Worm (Caenorhabditis elegans): ENCODE data around the gene C16H3.3.
"Not testable (repeated sequence)": the region's sequence is repeated elsewhere in the genome, so short reads cannot be mapped to it uniquely, and the experiment has no call there.

Gene C16H3.3

ce11 chrX:17601345-17601744 lies 8.5 kb downstream of the C16H3.3 start:
- TF ChIP-seq sptf-1 (tag; optimal IDR thresholded peaks at IDR 0.05) (no peak), unc-39 (tag; optimal IDR thresholded peaks at IDR 0.05) (no peak), blmp-1 (tag; optimal IDR thresholded peaks at IDR 0.05) (no peak), zip-8 (tag; optimal IDR thresholded peaks at IDR 0.05) (no peak), ham-2 (GFP tag; optimal IDR thresholded peaks at IDR 0.05) (no peak), snpc-4 (tag; optimal IDR thresholded peaks at IDR 0.05) (no peak), ceh-39 (tag; optimal IDR thresholded peaks at IDR 0.05) (no peak), cnd-1 (tag; optimal IDR thresholded peaks at IDR 0.05) (no peak), hlh-1 (tag; optimal IDR thresholded peaks at IDR 0.05) (no peak), pha-4 (tag; optimal IDR thresholded peaks at IDR 0.05) (no peak), ztf-11 (tag; optimal IDR thresholded peaks at IDR 0.05) (no peak), unc-62 (GFP tag; optimal IDR thresholded peaks at IDR 0.05) (no peak), mep-1 (tag; optimal IDR thresholded peaks at IDR 0.05) (no peak)

- no peak for TF ChIP-seq nhr-76 (tag; optimal IDR thresholded peaks at IDR 0.05)
- TF ChIP-seq zip-8 (tag; optimal IDR thresholded peaks at IDR 0.05), result no peak
- TF ChIP-seq ceh-83 (GFP tag; optimal IDR thresholded peaks at IDR 0.05), result no peak
- TF ChIP-seq blmp-1 (tag; optimal IDR thresholded peaks at IDR 0.05), result no peak
- no peak for TF ChIP-seq nhr-237 (tag; optimal IDR thresholded peaks at IDR 0.05)
- TF ChIP-seq elt-1 (tag; optimal IDR thresholded peaks at IDR 0.05; ENCODE audit: borderline replicate concordance, insufficient read depth), result no peak
- no peak for TF ChIP-seq ham-2 (GFP tag; optimal IDR thresholded peaks at IDR 0.05)
- TF ChIP-seq lin-32 (GFP tag; optimal IDR thresholded peaks at IDR 0.05), result no peak
- TF ChIP-seq mep-1 (tag; optimal IDR thresholded peaks at IDR 0.05), result no peak
- no peak for TF ChIP-seq nhr-2 (tag; optimal IDR thresholded peaks at IDR 0.05)
- TF ChIP-seq flh-1 (GFP tag; optimal IDR thresholded peaks at IDR 0.05), result no peak
- TF ChIP-seq ceh-39 (tag; optimal IDR thresholded peaks at IDR 0.05), result no peak
- no peak for TF ChIP-seq unc-39 (tag; optimal IDR thresholded peaks at IDR 0.05)
- no peak for TF ChIP-seq sptf-1 (tag; optimal IDR thresholded peaks at IDR 0.05)
These were observed 9.7 kb downstream of the C16H3.3 start, which contains the start of gene lec-9 for ce11 chrX:17600139-17600538. Gene lec-9, plus strand, starts transcription at chrX:17600487.

ce11 chrX:17598712-17599111 lies 11.1 kb downstream of the C16H3.3 start:
- TF ChIP-seq zip-8 (tag; optimal IDR thresholded peaks at IDR 0.05) (peak; percentile 13), ham-2 (GFP tag; optimal IDR thresholded peaks at IDR 0.05) (no peak), ceh-43 (GFP tag; optimal IDR thresholded peaks at IDR 0.05) (no peak), nhr-28 (tag; optimal IDR thresholded peaks at IDR 0.05) (no peak), blmp-1 (tag; optimal IDR thresholded peaks at IDR 0.05) (no peak)

- TF ChIP-seq ceh-83 (GFP tag; optimal IDR thresholded peaks at IDR 0.05) (no peak), nhr-28 (tag; optimal IDR thresholded peaks at IDR 0.05) (no peak), lin-32 (GFP tag; optimal IDR thresholded peaks at IDR 0.05) (no peak), ceh-43 (GFP tag; optimal IDR thresholded peaks at IDR 0.05) (no peak), bed-3 (GFP tag; optimal IDR thresholded peaks at IDR 0.05) (no peak), zip-8 (tag; optimal IDR thresholded peaks at IDR 0.05) (no peak), unc-62 (GFP tag; optimal IDR thresholded peaks at IDR 0.05) (no peak), snpc-4 (tag; optimal IDR thresholded peaks at IDR 0.05) (no peak), nhr-76 (tag; optimal IDR thresholded peaks at IDR 0.05) (no peak), mep-1 (tag; optimal IDR thresholded peaks at IDR 0.05) (no peak), flh-1 (GFP tag; optimal IDR thresholded peaks at IDR 0.05) (no peak), ces-1 (GFP tag; optimal IDR thresholded peaks at IDR 0.05) (no peak), mls-2 (tag; optimal IDR thresholded peaks at IDR 0.05) (no peak), lsy-2 (tag; optimal IDR thresholded peaks at IDR 0.05) (no peak), hlh-1 (tag; optimal IDR thresholded peaks at IDR 0.05) (no peak), ham-2 (GFP tag; optimal IDR thresholded peaks at IDR 0.05) (no peak), pha-4 (tag; optimal IDR thresholded peaks at IDR 0.05) (no peak)
These were observed 30.1 kb downstream of the C16H3.3 start, which contains the start of gene frpr-7 for ce11 chrX:17579779-17580178. Gene frpr-7, minus strand, starts transcription at chrX:17579879.

ce11 chrX:17579011-17579410 lies 30.8 kb downstream of the C16H3.3 start, which contains the start of gene F39B3.3:
Gene F39B3.3, minus strand, starts transcription at chrX:17579111.
- not testable (repeated sequence) for TF ChIP-seq nhr-76 (tag; optimal IDR thresholded peaks at IDR 0.05); ham-2 (GFP tag; optimal IDR thresholded peaks at IDR 0.05); nhr-28 (tag; optimal IDR thresholded peaks at IDR 0.05)

- TF ChIP-seq ceh-43 (GFP tag; optimal IDR thresholded peaks at IDR 0.05) (no peak), cnd-1 (tag; optimal IDR thresholded peaks at IDR 0.05) (no peak), unc-39 (tag; optimal IDR thresholded peaks at IDR 0.05) (no peak), elt-1 (tag; optimal IDR thresholded peaks at IDR 0.05; ENCODE audit: borderline replicate concordance, insufficient read depth) (no peak), nhr-12 (tag; optimal IDR thresholded peaks at IDR 0.05) (no peak), mls-2 (tag; optimal IDR thresholded peaks at IDR 0.05) (no peak), elt-3 (tag; optimal IDR thresholded peaks at IDR 0.05) (no peak), bed-3 (GFP tag; optimal IDR thresholded peaks at IDR 0.05) (no peak), mep-1 (tag; optimal IDR thresholded peaks at IDR 0.05) (no peak), ceh-39 (tag; optimal IDR thresholded peaks at IDR 0.05) (no peak), zip-8 (tag; optimal IDR thresholded peaks at IDR 0.05) (no peak), nhr-2 (tag; optimal IDR thresholded peaks at IDR 0.05) (no peak), ceh-83 (GFP tag; optimal IDR thresholded peaks at IDR 0.05) (no peak)
These were observed 42.5 kb downstream of the C16H3.3 start, which contains the start of gene F39B3.7 for ce11 chrX:17567378-17567777. Gene F39B3.7, minus strand, starts transcription at chrX:17567478.

All from whole organism, mixed stage, embryonic.